Fruit fly (Drosophila melanogaster) whole organism, embryonic: ENCODE measurements around the gene CG13114.

Experiments used
- Bgb ChIP-seq: fragments of 200-800 bp; sonication (Bioruptor generic); IDR thresholded peaks from 2 replicates; pipeline ENCODE4 v1.3.6; 2022; ENCODE audit warnings: missing biosample characterization, missing genetic modification characterization; ENCODE audit not compliant: partially characterized antibody
- Bteb2 ChIP-seq: fragments of 200-800 bp; sonication (Bioruptor generic); optimal IDR thresholded peaks from 2 replicates; lab custom pipeline; 2016; ENCODE audit warnings: missing biosample characterization, missing genetic modification characterization
- C15 ChIP-seq: fragments of 200-800 bp; sonication (Bioruptor generic); IDR thresholded peaks from 3 replicates; pipeline ENCODE4 v1.3.6; 2022; ENCODE audit warnings: missing biosample characterization, missing genetic modification characterization
- CG10147 ChIP-seq: fragments of 200-800 bp; sonication (Bioruptor generic); optimal IDR thresholded peaks from 2 replicates; lab custom pipeline; 2019; ENCODE audit warnings: missing biosample characterization, mild to moderate bottlenecking, missing genetic modification characterization, moderate library complexity
- CG11085 ChIP-seq: fragments of 200-800 bp; sonication (Bioruptor generic); IDR thresholded peaks from 2 replicates; pipeline ENCODE4 v1.3.6; 2022; ENCODE audit warnings: missing biosample characterization, missing genetic modification characterization
- CG11093 ChIP-seq: fragments of 200-800 bp; sonication (Bioruptor generic); IDR thresholded peaks from 3 replicates; pipeline ENCODE4 v1.3.6; 2022; ENCODE audit warnings: missing biosample characterization, missing genetic modification characterization
- CG12155 ChIP-seq: fragments of 200-800 bp; sonication (Bioruptor generic); optimal IDR thresholded peaks from 3 replicates; lab custom pipeline; 2016; ENCODE audit warnings: missing biosample characterization, missing genetic modification characterization
- CG14860 ChIP-seq: fragments of 200-800 bp; sonication (Bioruptor generic); IDR thresholded peaks from 3 replicates; pipeline ENCODE4 v1.3.6; 2022; ENCODE audit warnings: missing biosample characterization, missing genetic modification characterization; ENCODE audit not compliant: partially characterized antibody
- CG1529 ChIP-seq: fragments of 200-800 bp; sonication (Bioruptor generic); optimal IDR thresholded peaks from 3 replicates; lab custom pipeline; 2018; ENCODE audit warnings: missing biosample characterization, missing genetic modification characterization
- CG18011 ChIP-seq: fragments of 200-800 bp; sonication (Bioruptor generic); optimal IDR thresholded peaks from 2 replicates; lab custom pipeline; 2017; ENCODE audit warnings: missing biosample characterization, missing genetic modification characterization, mild to moderate bottlenecking, moderate library complexity, missing genotype
- CG2199 ChIP-seq: fragments of 200-800 bp; sonication (Bioruptor generic); IDR thresholded peaks from 3 replicates; pipeline ENCODE4 v1.3.6; 2022; ENCODE audit warnings: missing biosample characterization, missing genetic modification characterization
- CG2678 ChIP-seq: fragments of 200-800 bp; sonication (Bioruptor generic); optimal IDR thresholded peaks from 3 replicates; lab custom pipeline; 2019; ENCODE audit warnings: missing biosample characterization, mild to moderate bottlenecking, missing genetic modification characterization, moderate library complexity
- CG4854 ChIP-seq: fragments of 200-800 bp; sonication (Bioruptor generic); optimal IDR thresholded peaks from 2 replicates; lab custom pipeline; 2016; ENCODE audit warnings: missing biosample characterization, missing genetic modification characterization, inconsistent platforms
- CG6254 ChIP-seq: fragments of 200-800 bp; sonication (Bioruptor generic); optimal IDR thresholded peaks from 3 replicates; lab custom pipeline; 2017; ENCODE audit warnings: mild to moderate bottlenecking, missing biosample characterization, missing genetic modification reagents, missing genetic modification characterization
- CG6689 ChIP-seq: fragments of 200-800 bp; sonication (Bioruptor generic); IDR thresholded peaks from 2 replicates; pipeline ENCODE4 v1.3.6; 2022; ENCODE audit warnings: missing biosample characterization, missing genetic modification characterization
- CG7786 ChIP-seq: fragments of 200-800 bp; sonication (Bioruptor generic); optimal IDR thresholded peaks from 2 replicates; lab custom pipeline; 2016; ENCODE audit warnings: missing biosample characterization, missing genetic modification characterization
- CG7987 ChIP-seq: fragments of 200-800 bp; sonication (Bioruptor generic); optimal IDR thresholded peaks from 2 replicates; lab custom pipeline; 2018; ENCODE audit warnings: missing biosample characterization, mild to moderate bottlenecking, missing genetic modification characterization, moderate library complexity
- CG8089 ChIP-seq: fragments of 200-800 bp; sonication (Bioruptor generic); optimal IDR thresholded peaks from 3 replicates; lab custom pipeline; 2016; ENCODE audit warnings: missing biosample characterization, missing genetic modification characterization
- CG8290 ChIP-seq, 3 experiments: fragments of 200-800 bp; sonication (Bioruptor generic); optimal IDR thresholded peaks; 2 replicates each; lab custom pipeline; 2016 to 2019; ENCODE audit warnings: missing biosample characterization in 3 of 3, missing genetic modification characterization in 3 of 3, mild to moderate bottlenecking in 2 of 3, moderate library complexity in 1 of 3
- CG8359 ChIP-seq: fragments of 200-800 bp; sonication (Bioruptor generic); optimal IDR thresholded peaks from 2 replicates; lab custom pipeline; 2017; ENCODE audit warnings: missing biosample characterization, mild to moderate bottlenecking, missing genetic modification characterization, borderline replicate concordance
- CG9932 ChIP-seq: fragments of 200-800 bp; sonication (Bioruptor generic); IDR thresholded peaks from 2 replicates; pipeline ENCODE4 v1.3.6; 2022; ENCODE audit warnings: missing biosample characterization, missing genetic modification characterization
- D19B ChIP-seq: fragments of 200-800 bp; sonication (Bioruptor generic); optimal IDR thresholded peaks from 2 replicates; lab custom pipeline; 2017; ENCODE audit warnings: missing biosample characterization, mild to moderate bottlenecking, missing genetic modification characterization
- Dek ChIP-seq: fragments of 200-800 bp; sonication (Bioruptor generic); optimal IDR thresholded peaks from 3 replicates; lab custom pipeline; 2019; ENCODE audit warnings: missing biosample characterization, mild to moderate bottlenecking, missing genetic modification characterization, moderate library complexity
- Dfd ChIP-seq, 2 experiments: fragments of >200 bp; optimal IDR thresholded peaks; 2 replicates each; lab custom pipeline; 2017; ENCODE audit warnings: missing biosample characterization in 2 of 2, missing genetic modification characterization in 2 of 2
- Gug ChIP-seq: fragments of 200-800 bp; sonication (Bioruptor generic); IDR thresholded peaks from 4 replicates; pipeline ENCODE4 v1.3.6; 2022; ENCODE audit warnings: missing biosample characterization, missing genetic modification characterization
- HLH4C ChIP-seq: fragments of 200-800 bp; sonication (Bioruptor generic); IDR thresholded peaks from 3 replicates; pipeline ENCODE4 v1.3.6; 2022; ENCODE audit warnings: missing biosample characterization, missing genetic modification characterization; ENCODE audit not compliant: partially characterized antibody
- MBD-R2 ChIP-seq: fragments of 200-800 bp; sonication (Bioruptor generic); IDR thresholded peaks from 2 replicates; pipeline ENCODE4 v1.3.6; 2022; ENCODE audit warnings: missing biosample characterization, missing genetic modification characterization
- Max ChIP-seq: fragments of 200-800 bp; sonication (Bioruptor generic); optimal IDR thresholded peaks from 2 replicates; lab custom pipeline; 2016; ENCODE audit warnings: missing biosample characterization, mild to moderate bottlenecking, missing genetic modification characterization
- Mes4 ChIP-seq: fragments of 200-800 bp; sonication (Bioruptor generic); optimal IDR thresholded peaks from 2 replicates; lab custom pipeline; 2016; ENCODE audit warnings: missing biosample characterization, missing genetic modification characterization
- NK7.1 ChIP-seq: fragments of 200-800 bp; sonication (Bioruptor generic); optimal IDR thresholded peaks from 3 replicates; lab custom pipeline; 2016; ENCODE audit warnings: missing biosample characterization, missing genetic modification characterization
- Ravus ChIP-seq: fragments of 200-800 bp; sonication (Bioruptor generic); IDR thresholded peaks from 2 replicates; pipeline ENCODE4 v1.3.6; 2022; ENCODE audit warnings: missing biosample characterization, missing genetic modification characterization
- Sox100B ChIP-seq: fragments of 200-800 bp; sonication (Bioruptor generic); optimal IDR thresholded peaks from 3 replicates; lab custom pipeline; 2018; ENCODE audit warnings: missing biosample characterization, mild to moderate bottlenecking, missing genetic modification characterization
- Spps ChIP-seq: fragments of 200-800 bp; sonication (Bioruptor generic); optimal IDR thresholded peaks from 2 replicates; lab custom pipeline; 2018; ENCODE audit warnings: missing biosample characterization, mild to moderate bottlenecking, missing genetic modification characterization
- az2 ChIP-seq: fragments of 200-800 bp; sonication (Bioruptor generic); optimal IDR thresholded peaks from 3 replicates; lab custom pipeline; 2016; ENCODE audit warnings: missing biosample characterization, missing genetic modification characterization
- cas ChIP-seq: fragments of 200-800 bp; sonication (Bioruptor generic); IDR thresholded peaks from 2 replicates; pipeline ENCODE4 v1.3.6; 2022; ENCODE audit warnings: missing biosample characterization, missing genetic modification characterization
- chn ChIP-seq: fragments of 200-800 bp; sonication (Bioruptor generic); optimal IDR thresholded peaks from 2 replicates; lab custom pipeline; 2016; ENCODE audit warnings: missing biosample characterization, missing genetic modification characterization
- lilli ChIP-seq: fragments of 200-800 bp; sonication (Bioruptor generic); optimal IDR thresholded peaks from 3 replicates; lab custom pipeline; 2016; ENCODE audit warnings: missing biosample characterization, missing genetic modification characterization
- lmd ChIP-seq: fragments of 200-800 bp; sonication (Bioruptor generic); IDR thresholded peaks from 2 replicates; pipeline ENCODE4 v1.3.6; 2022; ENCODE audit warnings: missing biosample characterization, missing genetic modification characterization
- mirr ChIP-seq: fragments of 200-800 bp; sonication (Bioruptor generic); optimal IDR thresholded peaks from 3 replicates; lab custom pipeline; 2018; ENCODE audit warnings: missing biosample characterization, mild to moderate bottlenecking, missing genetic modification characterization
- pfk ChIP-seq: fragments of 200-800 bp; sonication (Bioruptor generic); optimal IDR thresholded peaks from 2 replicates; lab custom pipeline; 2018; ENCODE audit warnings: missing biosample characterization, mild to moderate bottlenecking, missing genetic modification characterization, moderate library complexity
- psq ChIP-seq: fragments of 200-800 bp; sonication (Bioruptor generic); optimal IDR thresholded peaks from 2 replicates; lab custom pipeline; 2017; ENCODE audit warnings: missing biosample characterization, missing genetic modification characterization
- pzg ChIP-seq: fragments of 200-800 bp; sonication (Bioruptor generic); optimal IDR thresholded peaks from 3 replicates; lab custom pipeline; 2018; ENCODE audit warnings: missing biosample characterization, mild to moderate bottlenecking, missing genetic modification characterization, moderate library complexity
- ranshi ChIP-seq: fragments of 200-800 bp; sonication (Bioruptor generic); IDR thresholded peaks from 2 replicates; pipeline ENCODE4 v1.3.6; 2022; ENCODE audit warnings: missing biosample characterization, missing genetic modification characterization
- run ChIP-seq: fragments of 200-800 bp; sonication (Bioruptor generic); optimal IDR thresholded peaks from 3 replicates; lab custom pipeline; 2018; ENCODE audit warnings: missing biosample characterization, mild to moderate bottlenecking, missing genetic modification characterization
- shn ChIP-seq: fragments of 200-800 bp; sonication (Bioruptor generic); optimal IDR thresholded peaks from 3 replicates; lab custom pipeline; 2016; ENCODE audit warnings: missing biosample characterization, missing genetic modification characterization
- sim ChIP-seq: fragments of 200-800 bp; sonication (Bioruptor generic); IDR thresholded peaks from 2 replicates; pipeline ENCODE4 v1.3.6; 2022; ENCODE audit warnings: missing biosample characterization, missing genetic modification characterization
- sima ChIP-seq: fragments of 200-800 bp; sonication (Bioruptor generic); optimal IDR thresholded peaks from 2 replicates; lab custom pipeline; 2016; ENCODE audit warnings: missing biosample characterization, missing genetic modification characterization
- sr ChIP-seq: fragments of 200-800 bp; sonication (Bioruptor generic); IDR thresholded peaks from 3 replicates; pipeline ENCODE4 v1.3.6; 2022; ENCODE audit warnings: missing biosample characterization, missing genetic modification characterization
- vvl ChIP-seq: fragments of 200-800 bp; sonication (Bioruptor generic); IDR thresholded peaks from 2 replicates; pipeline ENCODE4 v1.3.6; 2022; ENCODE audit warnings: missing biosample characterization, missing genetic modification characterization
- wek ChIP-seq: fragments of 200-800 bp; sonication (Bioruptor generic); optimal IDR thresholded peaks from 3 replicates; lab custom pipeline; 2018; ENCODE audit warnings: missing biosample characterization, mild to moderate bottlenecking, missing genetic modification characterization, moderate library complexity

Gene CG13114

DNA sequence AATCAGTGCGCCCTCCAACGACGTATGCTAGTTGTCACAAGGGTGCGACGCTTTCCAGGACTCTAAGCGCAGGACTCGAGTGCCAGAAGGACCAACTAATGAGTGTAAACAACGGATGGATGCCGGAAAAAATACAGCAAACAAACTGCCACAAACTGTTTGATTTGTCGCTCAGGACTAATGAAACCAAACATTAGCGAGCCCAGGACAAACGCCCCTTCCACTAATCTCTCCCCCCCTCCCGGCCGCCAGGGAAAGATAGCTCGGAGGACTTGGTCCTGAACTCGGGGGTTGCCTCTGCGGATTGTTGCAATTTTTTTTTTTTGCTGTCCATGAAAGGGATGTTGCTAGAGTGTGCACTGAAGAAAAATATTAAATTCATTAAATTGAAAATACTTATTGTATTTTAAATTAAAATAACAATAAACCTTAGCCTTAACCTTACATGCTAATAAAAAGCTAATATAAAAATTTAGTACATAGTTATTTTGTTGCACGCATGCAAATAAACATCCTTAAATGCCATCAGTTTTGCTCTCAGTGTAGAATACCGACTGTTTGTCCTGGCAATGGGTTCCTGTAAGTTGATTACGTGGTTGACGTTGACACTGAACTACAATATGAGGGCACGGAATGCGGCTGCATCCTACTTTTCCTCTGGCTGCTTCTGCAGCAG is 49.2 kb downstream of the CG13114 start (continued):
- TF ChIP-seq CG12155 (GFP tag; lab: Kevin White, UChicago) (no peak), MBD-R2 (GFP tag; lab: Robert Waterston, UW) (no peak), Mes4 (GFP tag; lab: Kevin White, UChicago) (no peak), pzg (no peak), Spps (tag; lab: Kevin White, UChicago) (peak; percentile 56), sr (GFP tag; lab: Robert Waterston, UW) (no peak), CG18011 (no peak), Gug (GFP tag; lab: Robert Waterston, UW) (no peak), sima (no peak), Sox100B (peak; percentile 48), pfk (no peak), ranshi (GFP tag; lab: Robert Waterston, UW) (no peak; the same call in 1 of the 2 replicates), psq (GFP tag; lab: Kevin White, UChicago) (no peak), CG9932 (GFP tag; lab: Robert Waterston, UW) (no peak), CG2678 (peak; percentile 53), C15 (GFP tag; lab: Robert Waterston, UW) (no peak), chn (GFP tag; lab: Kevin White, UChicago) (no peak), CG6689 (GFP tag; lab: Robert Waterston, UW) (peak; percentile 74), CG7786 (GFP tag; lab: Kevin White, UChicago) (no peak), Max (no peak), CG7987 (GFP tag; lab: Kevin White, UChicago) (no peak), CG11093 (GFP tag; lab: Robert Waterston, UW) (no peak), vvl (GFP tag; lab: Robert Waterston, UW) (peak; percentile 56; the same call in 1 of the 2 replicates), CG8089 (GFP tag; lab: Kevin White, UChicago) (no peak), Bgb (GFP tag; lab: Robert Waterston, UW) (no peak), wek (GFP tag; lab: Kevin White, UChicago) (no peak), HLH4C (GFP tag; lab: Robert Waterston, UW) (no peak), shn (no peak), CG6254 (GFP tag; lab: Kevin White, UChicago) (peak; percentile 35), CG1529 (GFP tag; lab: Kevin White, UChicago) (peak; percentile 5), lmd (GFP tag; lab: Robert Waterston, UW) (no peak), CG4854 (GFP tag; lab: Kevin White, UChicago) (no peak), sim (GFP tag; lab: Robert Waterston, UW) (peak; percentile 48; the same call in 1 of the 2 replicates), CG10147 (GFP tag; lab: Kevin White, UChicago) (no peak), Ravus (GFP tag; lab: Robert Waterston, UW) (no peak), cas (GFP tag; lab: Robert Waterston, UW) (no peak), CG11085 (GFP tag; lab: Robert Waterston, UW) (no peak), az2 (GFP tag; lab: Kevin White, UChicago) (peak; percentile 50), CG14860 (GFP tag; lab: Robert Waterston, UW) (no peak), Dfd (GFP tag; optimal IDR thresholded peaks at IDR 0.05; lab: Kevin White, UChicago) (no peak), run (tag; lab: Kevin White, UChicago) (no peak), D19B (GFP tag; lab: Kevin White, UChicago) (no peak), mirr (GFP tag; lab: Kevin White, UChicago) (no peak), CG8359 (GFP tag; lab: Kevin White, UChicago) (peak; percentile 43), Bteb2 (GFP tag; lab: Kevin White, UChicago) (no peak), NK7.1 (GFP tag; lab: Kevin White, UChicago) (no peak), Dek (no peak), CG2199 (no peak), lilli (GFP tag; lab: Kevin White, UChicago) (no peak), CG8290 (GFP tag; optimal IDR thresholded peaks at IDR 0.05; lab: Kevin White, UChicago) (no peak), CG8290 (tag; optimal IDR thresholded peaks at IDR 0.05; lab: Kevin White, UChicago) (no peak)
